Fruit fly (Drosophila melanogaster) S2 (cell line): ENCODE measurements around the gene CG43998.

ENCODE experiments used
- CG8478 ChIP-seq: fragments of >200 bp; optimal IDR thresholded peaks from 2 replicates; lab custom pipeline; 2018
- CTCF ChIP-seq, 2 experiments: fragments of >200 bp; optimal IDR thresholded peaks; 2 replicates each; lab custom pipeline; 2018

DNA sequence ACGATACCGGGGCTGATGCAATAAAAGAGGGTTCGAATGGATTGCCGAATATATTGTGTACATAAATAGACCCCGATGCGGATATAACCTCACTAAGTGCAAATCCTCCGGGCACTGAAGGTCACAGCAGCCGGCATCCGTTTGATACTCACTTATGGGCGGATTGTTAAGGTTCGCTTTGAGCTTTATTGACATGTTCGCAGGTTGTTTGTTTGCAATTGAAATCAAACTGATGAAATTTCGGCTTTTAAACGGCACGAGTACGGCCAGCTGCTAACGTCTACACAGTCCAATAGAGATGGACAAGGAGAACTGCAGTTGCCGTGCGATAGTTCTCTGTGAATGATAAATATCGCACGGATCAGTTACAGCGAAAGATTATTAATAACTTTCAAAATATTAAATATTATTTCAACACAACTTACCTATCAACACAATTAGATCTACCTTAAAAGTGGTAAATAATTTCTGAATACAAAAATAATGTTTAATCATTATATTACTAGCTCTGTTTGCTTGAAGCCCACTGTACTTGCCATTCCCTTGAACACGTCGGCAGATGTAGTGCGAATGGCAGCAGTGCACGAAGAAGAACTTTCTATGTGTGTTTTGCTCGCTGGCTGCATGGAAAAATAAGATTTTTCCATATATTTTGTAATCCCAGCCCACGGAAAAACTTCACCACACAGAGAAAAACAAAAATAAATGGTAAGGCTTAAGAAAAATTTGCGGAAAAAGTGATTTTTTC is 29.5 kb upstream of the CG43998 start, which contains the start of the genes GluProRS and AP-1sigma:
- TF ChIP-seq CG8478 (lab: Kevin White, UChicago), result no peak
- no peak for TF ChIP-seq CTCF (optimal IDR thresholded peaks at IDR 0.05; lab: Kevin White, UChicago)
